Worm (Caenorhabditis elegans) whole organism, L3 larva: Measurements from ENCODE around the gene W02G9.4.

Source experiments
- aly-2 ChIP-seq: fragments of 150-350 bp; optimal IDR thresholded peaks from 2 replicates; lab custom pipeline; 2014; ENCODE audit warnings: missing biosample characterization, missing genetic modification characterization
- ceh-16 ChIP-seq: sonication (generic microtip); optimal IDR thresholded peaks from 2 replicates; lab custom pipeline; 2017; ENCODE audit warnings: missing biosample characterization, missing genetic modification characterization
- mdl-1 ChIP-seq: fragments of 150-350 bp; optimal IDR thresholded peaks from 2 replicates; lab custom pipeline; 2014; ENCODE audit warnings: missing biosample characterization, missing genetic modification characterization
- nhr-237 ChIP-seq: fragments of 150-350 bp; optimal IDR thresholded peaks from 2 replicates; lab custom pipeline; 2014; ENCODE audit warnings: missing biosample characterization, missing genetic modification characterization
- nhr-76 ChIP-seq: fragments of 150-350 bp; sonication (generic microtip); optimal IDR thresholded peaks from 5 replicates; lab custom pipeline; 2014; ENCODE audit warnings: missing biosample characterization, missing genetic modification characterization
- nhr-77 ChIP-seq: fragments of 150-350 bp; optimal IDR thresholded peaks from 2 replicates; lab custom pipeline; 2014; ENCODE audit warnings: missing biosample characterization, missing genetic modification characterization
- pha-4 ChIP-seq: fragments of 150-350 bp; optimal IDR thresholded peaks from 2 replicates; lab custom pipeline; 2014; ENCODE audit warnings: missing biosample characterization, missing genetic modification reagents, missing genetic modification characterization
- skn-1 ChIP-seq: fragments of 150-350 bp; optimal IDR thresholded peaks from 2 replicates; lab custom pipeline; 2014; ENCODE audit warnings: missing biosample characterization, missing genetic modification characterization
- snpc-4 ChIP-seq: fragments of 150-350 bp; optimal IDR thresholded peaks from 2 replicates; lab custom pipeline; 2014; ENCODE audit warnings: missing biosample characterization, missing genetic modification characterization
- unc-39 ChIP-seq: sonication (generic microtip); optimal IDR thresholded peaks from 4 replicates; lab custom pipeline; 2017; ENCODE audit warnings: missing biosample characterization, missing genetic modification characterization
- zag-1 ChIP-seq: fragments of 150-350 bp; optimal IDR thresholded peaks from 2 replicates; lab custom pipeline; 2014; ENCODE audit warnings: missing biosample characterization, missing genetic modification characterization

DNA sequence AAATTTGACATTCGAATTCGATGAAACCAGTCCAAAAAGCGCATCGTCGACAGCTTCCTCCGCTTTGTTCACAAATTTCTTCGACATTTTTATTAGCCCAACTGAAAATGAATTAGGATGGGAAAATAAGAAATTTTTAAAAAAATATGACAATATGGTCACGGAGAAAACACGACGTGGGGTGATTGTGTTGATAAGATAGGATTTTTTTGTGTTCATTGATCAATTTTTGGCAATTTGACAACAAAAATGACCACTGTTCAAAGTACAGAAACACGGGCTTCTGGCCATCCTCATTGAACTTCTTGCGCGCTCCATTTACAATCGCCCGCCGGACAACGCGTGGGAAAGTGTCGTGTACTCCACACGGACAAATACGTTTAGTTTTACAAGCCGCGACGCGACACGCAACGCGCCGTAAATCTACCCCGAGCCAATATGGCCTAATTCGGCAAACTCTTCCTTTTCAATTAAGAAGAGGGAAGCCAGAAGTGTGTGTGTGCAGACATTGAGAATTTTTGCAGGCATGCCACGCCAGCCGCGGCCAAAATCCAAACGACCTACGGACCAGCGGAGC is 14.1 kb upstream of the W02G9.4 start, which contains the start of the genes W02H5.8 and angl-1:
- no peak for TF ChIP-seq pha-4
- no peak for TF ChIP-seq nhr-77 (tag; lab: Kevin White, UChicago)
- TF ChIP-seq ceh-16 (tag; lab: Kevin White, UChicago) = no peak
- no peak for TF ChIP-seq snpc-4 (tag; lab: Kevin White, UChicago)
- no peak for TF ChIP-seq mdl-1 (tag; lab: Kevin White, UChicago)
- TF ChIP-seq unc-39 (tag; lab: Kevin White, UChicago) = no peak
- TF ChIP-seq aly-2 (tag; lab: Kevin White, UChicago) = no peak
- TF ChIP-seq skn-1 = no peak
- TF ChIP-seq nhr-237 (tag; lab: Kevin White, UChicago) = no peak
- no peak for TF ChIP-seq nhr-76 (tag; lab: Kevin White, UChicago)
- TF ChIP-seq zag-1 (tag; lab: Kevin White, UChicago) = no peak
